Fruit fly (Drosophila melanogaster) whole organism: ENCODE measurements around the gene RpS7.

Source experiments
- CG8478 ChIP-seq: fragments of >200 bp; optimal IDR thresholded peaks from 2 replicates; lab custom pipeline; 2018; ENCODE audit warnings: inconsistent platforms
- EcR ChIP-seq, 2 experiments: fragments of >200 bp; optimal IDR thresholded peaks; 2 replicates each; lab custom pipeline; 2017; ENCODE audit warnings: missing biosample characterization in 2 of 2, missing genetic modification characterization in 2 of 2, missing genetic modification reagents in 2 of 2
- pan ChIP-seq: fragments of >200 bp; optimal IDR thresholded peaks from 2 replicates; lab custom pipeline; 2017
- psq ChIP-seq: fragments of >200 bp; optimal IDR thresholded peaks from 2 replicates; lab custom pipeline; 2017
- usp ChIP-seq: fragments of >200 bp; optimal IDR thresholded peaks from 2 replicates; lab custom pipeline; 2017; ENCODE audit warnings: missing biosample characterization, missing genetic modification characterization, mixed read lengths

- TF ChIP-seq CG8478 (no peak), psq (lab: Kevin White, UChicago) (no peak), EcR (GFP tag; optimal IDR thresholded peaks at IDR 0.05; lab: Kevin White, UChicago) (no peak), pan (lab: Kevin White, UChicago) (no peak), usp (no peak)
These were observed 2.9 kb downstream of the RpS7 start for dm6 chr3R:30205946-30206345.
